Fruit fly (Drosophila melanogaster): Measurements from ENCODE around the gene CG13895.

CG13895 gene

DNA sequence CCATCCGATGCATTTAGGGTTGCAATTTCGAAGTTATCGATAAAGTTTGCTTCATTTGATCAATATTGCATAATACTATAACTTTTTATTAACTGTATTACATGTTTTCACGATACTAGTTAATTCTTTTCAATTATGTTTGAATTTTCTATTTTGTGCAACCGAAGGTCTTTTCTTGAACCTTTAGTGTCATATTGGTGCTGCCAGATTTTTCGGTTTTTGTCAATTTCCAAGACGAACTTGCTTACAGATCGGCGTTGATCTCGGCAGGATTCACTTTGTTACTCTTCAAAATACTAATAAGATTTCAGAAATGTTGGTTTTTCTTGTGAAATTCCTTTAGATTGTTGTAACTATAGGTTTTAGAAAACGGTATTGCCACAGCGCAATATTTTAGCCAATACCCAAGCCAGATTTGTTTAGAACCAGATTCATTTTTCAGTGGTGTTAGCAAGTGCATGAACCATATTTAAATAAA is 2.4 kb upstream of the CG13895 start, which contains the start of gene CkIIalpha-i3:
CkIIalpha-i3 (minus strand) TSS at position 263 of the 478 bp plus-strand sequence.
- TF ChIP-seq CTCF (optimal IDR thresholded peaks at IDR 0.05) (peak; percentile 36 to 57), CG8478 (optimal IDR thresholded peaks at IDR 0.05) (no peak)

DNA sequence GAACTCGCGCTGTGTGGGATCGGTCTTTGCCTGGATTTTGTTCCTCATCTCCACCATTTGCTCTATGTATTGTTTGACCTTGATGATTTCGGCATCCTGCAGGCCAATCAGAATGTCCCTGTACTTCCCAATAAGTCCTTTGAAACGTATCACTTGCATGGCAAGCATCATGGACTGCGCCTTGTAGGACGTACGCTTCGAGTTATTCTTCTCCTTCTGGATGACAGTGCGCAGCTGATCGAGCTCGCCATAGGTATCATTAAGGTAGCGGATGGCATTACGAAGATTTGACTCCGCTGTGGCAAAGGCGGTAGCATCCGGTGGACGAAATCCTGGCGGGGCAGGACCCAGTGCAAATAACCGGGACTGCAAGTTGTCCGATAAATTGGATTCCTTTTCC is 1.9 kb upstream of the CG13895 start:
- TF ChIP-seq CG8478 (optimal IDR thresholded peaks at IDR 0.05) (no peak), CTCF (optimal IDR thresholded peaks at IDR 0.05) (peak in 1 of 2 experiments; percentile 5)

DNA sequence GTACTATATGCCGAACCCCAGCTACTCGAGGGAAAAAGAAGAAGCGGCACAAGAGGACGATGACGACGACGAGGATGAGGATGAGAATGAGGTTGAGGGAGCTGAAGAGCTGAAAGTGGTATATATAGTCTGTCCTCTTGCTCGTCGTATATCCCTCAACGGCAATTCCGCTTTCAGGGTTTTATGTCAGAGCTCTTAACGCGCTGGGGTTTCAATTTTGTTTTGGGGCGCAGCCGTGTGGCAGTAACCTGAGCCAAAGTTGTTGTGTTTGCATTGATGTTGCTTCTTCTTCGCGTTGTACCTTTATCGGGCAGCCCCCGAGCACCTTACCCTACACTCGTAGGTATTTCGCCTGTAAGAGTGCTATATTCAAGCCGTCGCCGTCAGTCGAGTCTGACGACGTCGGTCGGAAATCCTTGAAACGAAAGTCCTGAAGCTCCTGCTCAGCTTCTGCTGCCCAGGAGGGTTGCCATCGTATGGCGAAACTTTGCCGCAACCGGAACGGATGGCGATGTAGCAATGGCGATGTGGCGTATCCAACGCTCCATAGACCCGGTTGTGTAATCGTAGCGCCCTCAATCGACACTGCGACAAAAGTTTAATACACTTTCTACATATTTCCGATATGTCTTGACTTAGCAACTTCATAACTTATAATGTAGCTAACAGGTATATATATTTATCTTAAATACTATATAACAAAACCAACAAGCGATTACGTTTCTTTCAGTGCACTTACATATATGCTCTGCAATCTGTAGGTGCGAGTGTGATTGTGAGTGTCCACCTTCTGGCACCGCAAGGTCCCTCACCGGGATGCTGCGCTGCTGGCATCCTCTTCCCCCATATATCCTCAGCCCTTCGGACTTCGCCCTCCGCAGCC is 3.1 kb downstream of the CG13895 start:
- TF ChIP-seq CTCF (optimal IDR thresholded peaks at IDR 0.05) = no peak
- no peak for TF ChIP-seq CG8478 (optimal IDR thresholded peaks at IDR 0.05)

DNA sequence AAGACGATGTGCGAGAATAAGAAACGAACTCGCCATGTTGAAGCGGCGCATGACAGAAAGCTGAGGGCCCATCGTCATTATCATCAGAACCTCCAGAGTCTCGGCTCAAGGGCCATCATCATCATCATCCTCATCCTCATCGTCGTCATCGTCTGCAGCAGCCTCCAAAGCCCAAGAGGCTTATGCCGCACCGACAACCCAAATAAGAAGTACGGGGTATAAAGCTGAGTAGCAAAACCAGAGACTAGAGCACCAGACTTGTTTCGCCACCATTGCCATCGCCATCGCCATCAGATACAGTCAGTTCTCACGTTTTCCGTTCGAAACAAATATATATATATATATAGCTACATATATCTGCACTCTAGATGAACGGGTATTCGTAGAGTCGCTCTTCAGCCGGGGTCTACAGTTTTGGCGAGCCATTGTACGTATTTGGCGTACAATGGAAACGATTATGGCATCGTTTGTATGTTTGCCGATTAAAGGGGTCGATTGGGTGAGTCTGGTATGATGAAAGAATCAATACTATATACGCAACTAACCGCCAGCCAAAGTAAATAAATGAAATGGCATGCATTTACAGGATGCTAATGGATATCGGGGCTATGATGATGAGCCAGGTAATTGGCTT is 4.7 kb downstream of the CG13895 start:
- TF ChIP-seq CG8478 (optimal IDR thresholded peaks at IDR 0.05) = no peak

DNA sequence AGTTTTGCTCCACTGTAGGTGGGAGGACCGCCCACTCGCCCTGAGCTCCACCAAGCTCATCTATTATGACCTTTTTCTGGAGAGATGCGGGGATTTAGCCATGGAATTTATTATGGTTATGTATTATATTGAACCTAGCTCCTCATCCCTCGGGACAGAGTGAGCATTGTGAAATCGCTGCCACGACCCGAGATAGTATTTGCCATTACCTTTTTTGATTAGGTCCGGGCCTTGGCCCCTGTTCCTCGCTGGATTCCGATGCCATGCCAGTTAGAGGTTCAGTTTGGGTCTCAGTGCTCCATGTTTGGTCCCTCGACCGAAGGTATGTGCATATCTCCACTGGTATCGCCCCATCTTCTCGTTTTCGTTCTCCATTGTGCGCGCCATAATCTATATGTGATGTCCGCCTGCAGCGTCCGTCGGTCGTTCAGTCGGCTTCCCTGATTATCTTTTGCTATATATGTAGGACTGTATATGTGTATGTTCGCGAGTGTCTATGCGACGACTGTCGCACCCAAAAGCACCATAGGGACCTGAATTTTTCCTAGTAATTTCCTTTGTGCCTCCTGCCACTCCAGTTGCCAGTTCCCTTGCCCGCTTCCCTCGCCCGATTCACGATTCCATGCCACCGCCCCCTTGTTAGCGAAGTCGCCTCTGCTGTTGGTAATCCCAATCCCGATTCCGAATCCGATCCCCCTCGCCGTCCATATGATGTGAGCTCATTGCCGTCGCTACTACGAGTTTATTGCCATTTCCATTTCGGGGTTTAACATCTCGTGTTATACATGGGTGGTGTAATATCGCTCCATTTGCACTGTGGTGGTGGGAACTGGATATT is 6.0 kb downstream of the CG13895 start:
- no peak for TF ChIP-seq CTCF (optimal IDR thresholded peaks at IDR 0.05)
- no peak for TF ChIP-seq CG8478 (optimal IDR thresholded peaks at IDR 0.05)

DNA sequence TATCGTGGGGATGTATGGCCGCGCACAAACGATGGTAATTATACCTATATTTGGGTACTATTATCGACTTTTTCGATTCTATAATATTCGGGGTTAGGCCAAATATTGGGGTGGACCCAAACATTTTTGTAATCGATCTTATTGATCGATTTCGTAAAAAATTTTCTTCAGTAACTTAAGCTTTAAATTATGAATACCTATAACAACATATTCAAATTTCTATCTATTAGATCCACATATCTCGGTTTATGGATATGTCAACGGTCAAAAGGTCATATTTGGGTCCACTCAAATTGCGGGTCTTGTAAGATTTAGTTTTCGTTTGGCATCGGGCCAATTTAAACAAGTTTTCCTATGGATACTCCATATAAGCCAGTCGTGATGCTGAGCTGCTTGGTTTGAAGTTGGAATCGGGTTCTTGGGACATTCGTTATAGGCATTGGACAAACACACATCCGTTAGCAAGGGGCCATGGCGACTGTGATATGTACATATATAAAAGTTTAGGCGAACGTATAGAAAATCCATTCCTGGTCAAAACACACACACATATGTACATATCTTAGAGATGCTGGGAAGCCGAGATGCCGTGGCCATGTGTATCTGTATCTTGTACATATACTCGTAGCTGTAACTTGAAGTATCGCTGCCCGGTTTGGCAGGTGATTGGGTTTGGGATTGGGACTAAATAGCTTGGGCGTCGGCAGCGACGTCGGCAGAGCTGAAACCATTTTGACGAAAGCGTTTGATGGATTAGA is 7.7 kb downstream of the CG13895 start:
- TF ChIP-seq CG8478 (optimal IDR thresholded peaks at IDR 0.05) = no peak
- no peak for TF ChIP-seq CTCF (optimal IDR thresholded peaks at IDR 0.05)

DNA sequence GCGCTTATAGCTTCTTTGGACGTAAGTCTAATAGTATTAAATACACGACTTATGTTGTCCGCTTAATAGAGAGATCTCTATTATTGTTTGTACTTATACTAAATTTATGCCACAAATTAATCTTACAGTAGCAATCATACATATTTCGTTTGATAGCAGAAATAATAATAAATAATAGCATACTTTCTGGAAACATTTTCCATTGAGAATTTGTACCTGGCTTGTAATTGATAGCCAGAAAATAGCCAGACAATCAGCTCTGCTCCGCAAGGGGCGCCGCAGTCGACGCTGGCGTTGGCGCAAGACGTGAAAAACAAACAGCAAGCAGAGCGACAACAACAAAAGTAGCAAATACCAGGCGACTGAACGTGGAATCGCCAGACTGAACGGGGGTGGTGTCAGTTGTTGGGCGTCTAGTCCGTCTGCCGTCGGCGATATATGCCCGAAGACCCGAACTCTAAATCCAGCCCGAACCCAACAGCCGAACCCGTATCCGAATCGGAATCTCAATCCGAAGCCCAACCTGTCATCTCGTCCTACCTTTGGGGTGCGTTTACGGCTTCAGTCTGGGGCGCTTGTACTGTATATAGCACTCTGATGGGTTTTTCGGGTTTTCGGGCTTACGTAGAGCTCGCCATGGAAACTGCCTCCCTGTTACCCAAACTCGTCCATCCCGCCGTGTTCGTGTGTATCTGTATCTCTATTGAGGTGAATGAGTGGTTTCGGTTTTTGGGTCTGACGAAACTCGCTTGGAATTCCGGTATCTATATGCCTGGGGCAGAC is 8.4 kb downstream of the CG13895 start:
- TF ChIP-seq CG8478 (optimal IDR thresholded peaks at IDR 0.05) (no peak), CTCF (optimal IDR thresholded peaks at IDR 0.05) (no peak)

DNA sequence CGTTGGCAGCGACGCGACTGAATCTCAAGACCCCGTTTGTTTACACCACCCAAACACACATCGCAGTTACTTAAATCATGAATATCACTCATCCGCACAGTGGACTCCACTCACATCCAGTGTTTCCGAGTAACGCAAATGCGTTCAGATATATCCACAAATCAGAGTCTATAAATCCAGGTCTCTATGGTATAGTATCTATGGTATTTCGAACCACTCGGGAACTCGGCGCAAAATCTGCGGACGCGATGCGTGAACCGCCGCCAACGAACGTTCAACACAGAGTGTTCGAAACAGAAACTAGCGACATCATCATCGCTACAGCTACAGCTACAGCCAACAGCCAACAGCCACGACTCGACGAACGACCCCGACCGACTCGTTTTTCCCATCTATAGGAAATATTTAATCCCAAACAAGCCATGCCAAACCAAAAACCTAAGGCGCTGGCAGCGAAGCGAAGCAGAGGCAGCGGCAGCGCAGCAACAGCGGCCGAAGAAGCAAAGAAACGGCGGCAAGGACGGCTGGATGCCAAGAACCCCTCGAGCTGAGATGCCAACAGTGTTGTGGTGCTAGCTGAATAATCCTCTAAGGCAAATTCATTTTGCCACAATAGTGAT is 9.1 kb downstream of the CG13895 start, which contains the start of gene CG13894:
CG13894 (minus strand) TSS at position 397 of the 620 bp plus-strand sequence.
- TF ChIP-seq CG8478 (optimal IDR thresholded peaks at IDR 0.05) (no peak), CTCF (optimal IDR thresholded peaks at IDR 0.05) (peak in 1 of 2 experiments; percentile 0)

DNA sequence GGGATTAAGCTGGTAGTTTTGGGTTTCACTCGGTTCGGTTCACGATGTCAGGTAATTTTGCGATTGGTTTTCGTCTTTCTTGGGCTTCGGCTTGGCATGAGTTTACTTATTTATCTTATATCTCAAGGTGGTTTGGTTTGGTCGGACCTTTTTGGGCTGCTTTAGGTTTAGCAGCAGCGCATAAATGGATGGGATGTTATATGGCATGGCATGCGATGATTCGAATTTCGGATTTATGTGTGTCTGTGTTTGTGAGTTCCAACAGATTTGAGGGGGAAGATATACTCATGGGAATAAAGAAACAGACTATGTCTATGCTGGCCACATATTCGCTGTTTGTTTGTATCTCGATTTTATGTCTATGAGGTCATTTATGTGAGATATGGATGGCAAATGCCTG is 10.3 kb downstream of the CG13895 start:
- TF ChIP-seq CG8478 (optimal IDR thresholded peaks at IDR 0.05) = no peak
- TF ChIP-seq CTCF (optimal IDR thresholded peaks at IDR 0.05) = no peak

DNA sequence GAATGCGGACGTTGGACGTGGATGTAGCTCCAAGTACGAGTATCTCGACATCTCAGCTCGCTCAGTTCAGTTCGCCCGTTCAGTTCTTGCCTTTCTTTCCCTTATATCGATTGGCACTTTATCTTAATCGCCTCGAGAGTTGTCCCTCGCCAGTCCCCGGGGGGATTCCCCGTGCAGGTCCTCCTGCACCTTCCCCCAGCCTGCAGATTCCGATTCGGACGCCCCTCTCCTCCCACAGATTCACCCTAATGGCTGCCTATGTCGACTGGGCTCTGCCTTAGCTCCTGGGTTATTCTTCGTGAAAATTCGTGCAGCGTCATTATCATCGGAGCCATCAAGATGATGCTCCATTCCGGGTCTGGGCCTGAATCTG is 11.0 kb downstream of the CG13895 start:
- no peak for TF ChIP-seq CTCF (optimal IDR thresholded peaks at IDR 0.05)
- TF ChIP-seq CG8478 (optimal IDR thresholded peaks at IDR 0.05) = no peak

DNA sequence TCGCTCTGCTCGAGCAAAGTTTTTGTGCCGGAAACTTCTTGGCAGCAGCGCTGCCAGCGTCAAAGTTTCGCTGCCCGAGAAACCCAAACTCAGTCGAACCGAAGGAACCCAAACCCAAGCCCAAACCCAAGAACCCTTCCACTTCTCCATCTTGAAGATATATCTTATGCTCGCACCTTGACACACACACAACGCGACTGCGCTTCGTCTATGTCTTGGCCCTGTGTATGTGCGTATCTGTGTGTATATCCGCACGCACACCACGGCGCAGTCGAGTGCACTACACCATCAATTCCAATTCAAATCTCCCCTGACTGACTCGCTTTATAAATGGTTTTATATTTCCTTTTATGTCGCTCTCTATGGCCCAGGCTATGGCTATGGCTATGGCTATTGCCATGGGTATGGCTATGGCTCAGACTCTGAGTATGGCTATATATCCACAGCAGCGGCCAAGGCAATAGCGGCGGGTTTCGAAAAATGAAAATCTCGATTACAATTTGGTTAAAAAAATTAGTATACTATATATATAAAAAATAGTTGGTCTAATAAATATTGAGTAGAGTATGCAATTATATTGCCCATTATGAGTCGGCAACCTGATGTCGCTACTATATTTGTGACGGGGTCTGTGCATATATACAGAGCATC is 11.5 kb downstream of the CG13895 start:
- no peak for TF ChIP-seq CTCF (optimal IDR thresholded peaks at IDR 0.05)
- no peak for TF ChIP-seq CG8478 (optimal IDR thresholded peaks at IDR 0.05)

DNA sequence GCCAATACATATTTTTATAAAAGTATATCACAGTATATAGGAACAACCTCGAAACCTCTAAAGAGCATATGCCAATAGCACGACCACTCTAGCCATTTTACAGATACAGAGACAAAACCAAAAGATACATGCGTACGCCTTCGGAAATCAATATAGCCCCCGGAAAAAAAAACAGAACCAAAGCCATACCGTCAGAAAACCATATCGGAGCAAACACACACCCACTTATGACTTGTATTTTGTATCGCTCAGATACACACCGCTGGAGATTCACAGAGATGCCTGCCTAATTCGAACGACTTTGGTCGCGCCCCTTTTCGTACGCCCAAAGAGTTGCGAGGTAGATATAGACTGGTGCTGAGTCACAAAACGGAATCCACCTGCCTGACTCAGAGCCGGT is 12.5 kb downstream of the CG13895 start:
- TF ChIP-seq CG8478 (optimal IDR thresholded peaks at IDR 0.05) (no peak), CTCF (optimal IDR thresholded peaks at IDR 0.05) (no peak)

DNA sequence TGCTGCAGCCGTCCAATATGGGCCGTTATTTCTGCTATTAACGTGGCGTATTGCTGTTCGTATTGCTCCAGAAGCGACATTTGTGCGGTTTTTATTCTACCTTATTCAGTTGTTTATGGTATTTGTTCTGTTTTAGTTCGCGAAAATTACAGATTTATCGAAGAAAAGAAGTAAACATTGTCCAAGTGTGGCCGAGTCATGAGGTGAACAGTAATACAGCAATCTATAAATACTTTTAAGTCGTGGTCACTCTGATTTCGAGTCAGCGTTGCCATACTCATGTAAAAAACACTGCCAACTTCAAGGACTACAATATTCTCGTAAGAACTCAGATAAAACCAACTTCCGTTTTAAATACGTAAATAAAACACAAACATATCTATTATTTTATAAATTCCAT is 15.3 kb downstream of the CG13895 start, which contains the start of gene Vti1a:
Vti1a (minus strand) TSS at position 221 of the 400 bp plus-strand sequence.
- TF ChIP-seq CG8478 (optimal IDR thresholded peaks at IDR 0.05) (no peak), CTCF (optimal IDR thresholded peaks at IDR 0.05) (no peak)
